Worm (Caenorhabditis elegans): Measurements from ENCODE around the gene nspe-7.

nspe-7 gene

DNA sequence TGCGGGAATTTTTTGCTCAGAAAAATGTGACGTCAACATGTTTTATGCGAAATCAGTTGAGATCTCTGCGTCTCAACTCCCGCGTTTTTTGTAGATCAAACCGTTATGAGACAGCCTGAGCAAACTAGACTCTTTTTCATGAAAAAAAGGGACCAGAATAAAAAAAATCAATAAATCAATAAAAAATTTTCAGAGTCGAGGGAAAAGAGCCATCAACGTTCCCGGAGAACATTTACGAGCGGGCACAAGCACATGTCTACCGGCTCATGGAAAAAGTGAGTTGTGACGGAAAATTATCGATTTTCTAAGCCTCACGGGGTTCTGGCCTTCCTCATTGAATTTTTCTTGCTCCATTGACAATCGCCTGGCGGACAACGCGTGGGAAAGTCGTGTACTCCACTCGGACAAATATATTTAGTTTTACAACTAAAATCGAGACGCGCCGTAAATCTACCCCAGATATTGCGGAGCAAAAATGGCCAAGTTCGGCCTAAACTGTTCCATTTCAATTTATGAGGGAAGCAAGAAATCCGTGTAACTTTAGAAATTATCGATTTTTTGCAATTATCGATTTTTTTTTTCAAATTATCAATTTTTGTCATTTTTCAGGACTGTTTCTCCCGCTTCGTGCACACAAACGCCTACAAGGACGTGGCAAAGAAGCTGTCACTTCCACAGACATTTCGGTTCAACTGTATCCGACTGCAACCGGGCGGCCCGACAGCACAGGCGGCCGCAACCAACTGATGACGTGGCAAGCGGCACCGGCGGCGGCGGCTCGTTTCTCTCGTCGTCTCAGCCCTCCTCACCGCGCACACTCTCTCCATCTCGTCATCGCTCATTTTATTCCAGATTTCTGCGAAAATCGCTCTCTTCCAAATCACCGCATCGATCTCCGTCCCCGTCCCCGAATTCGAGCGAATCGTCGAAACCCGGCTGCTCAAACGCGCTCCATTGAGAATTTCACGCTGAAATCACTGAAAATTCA lies 44.2 kb downstream of the nspe-7 start:
- no peak for TF ChIP-seq fkh-10 (GFP tag; optimal IDR thresholded peaks at IDR 0.05)
- no peak for TF ChIP-seq F13H6.1 (tag; optimal IDR thresholded peaks at IDR 0.05)
- no peak for TF ChIP-seq lin-11 (tag; optimal IDR thresholded peaks at IDR 0.05)
- no peak for TF ChIP-seq ceh-18 (tag; optimal IDR thresholded peaks at IDR 0.05)
- no peak for TF ChIP-seq dve-1 (tag; optimal IDR thresholded peaks at IDR 0.05)
- TF ChIP-seq odd-2 (tag; optimal IDR thresholded peaks at IDR 0.05): no peak
- TF ChIP-seq ceh-45 (GFP tag; IDR thresholded peaks at IDR 0.05): no peak
- TF ChIP-seq ceh-19 (GFP tag; optimal IDR thresholded peaks at IDR 0.05): no peak
- no peak for TF ChIP-seq ceh-30 (tag; optimal IDR thresholded peaks at IDR 0.05)
- no peak for TF ChIP-seq ttx-3 (tag; optimal IDR thresholded peaks at IDR 0.05)
- no peak for TF ChIP-seq gmeb-2 (tag; optimal IDR thresholded peaks at IDR 0.05)
- TF ChIP-seq pag-3 (tag; optimal IDR thresholded peaks at IDR 0.05; ENCODE audit: borderline replicate concordance): no peak
- TF ChIP-seq ceh-34 (tag; optimal IDR thresholded peaks at IDR 0.05): no peak
- TF ChIP-seq pha-2 (tag; optimal IDR thresholded peaks at IDR 0.05): no peak

DNA sequence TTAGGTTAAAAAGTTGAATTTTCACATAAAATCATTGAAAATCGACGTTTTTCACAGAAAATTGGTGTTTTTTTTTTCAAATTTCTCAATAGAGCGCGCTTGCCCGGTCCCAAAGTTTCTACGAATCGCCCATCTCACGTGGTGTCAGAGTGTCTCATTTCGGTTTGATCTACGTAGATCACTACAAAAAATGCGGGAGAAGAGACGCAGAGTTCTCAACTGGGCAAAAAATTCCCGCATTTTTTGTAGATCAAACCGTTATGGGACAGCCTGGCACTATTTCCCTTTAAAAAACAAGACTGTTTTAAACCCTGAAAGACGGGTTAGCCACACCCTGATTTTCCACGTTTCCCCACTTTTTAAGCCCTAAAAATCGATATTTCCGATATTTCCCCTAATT lies 44.9 kb downstream of the nspe-7 start:
- TF ChIP-seq che-1 (tag; optimal IDR thresholded peaks at IDR 0.05) (no peak), ahr-1 (tag; optimal IDR thresholded peaks at IDR 0.05) (no peak), nfya-1 (tag; optimal IDR thresholded peaks at IDR 0.05) (no peak), unc-55 (GFP tag; optimal IDR thresholded peaks at IDR 0.05) (no peak)

DNA sequence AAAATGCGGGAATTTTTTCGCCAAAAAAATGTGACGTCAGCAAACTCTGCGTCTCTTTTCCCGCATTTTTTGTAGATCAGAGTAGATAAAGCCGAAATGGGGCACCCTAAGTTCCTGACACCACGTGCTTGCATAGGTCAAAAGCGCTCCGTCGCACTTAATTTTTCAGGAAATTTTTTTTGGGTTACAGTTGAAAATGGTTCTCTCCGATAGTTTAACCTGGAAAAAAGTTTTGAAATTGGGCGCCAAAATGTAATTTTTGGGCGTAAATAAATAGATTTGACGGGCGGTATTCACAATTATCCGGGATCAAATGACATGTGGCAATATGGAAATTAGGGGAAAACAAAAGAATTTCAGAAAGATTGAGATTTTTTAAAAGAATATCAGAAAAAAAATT lies 45.5 kb downstream of the nspe-7 start:
- TF ChIP-seq zip-5 (tag; optimal IDR thresholded peaks at IDR 0.05) (no peak), ceh-19 (GFP tag; optimal IDR thresholded peaks at IDR 0.05) (no peak), lim-6 (tag; optimal IDR thresholded peaks at IDR 0.05) (no peak), ceh-6 (GFP tag; optimal IDR thresholded peaks at IDR 0.05) (no peak), F13H6.1 (tag; optimal IDR thresholded peaks at IDR 0.05) (no peak), K09A11.1 (tag; optimal IDR thresholded peaks at IDR 0.05; ENCODE audit: insufficient read depth) (no peak), tbx-2 (tag; optimal IDR thresholded peaks at IDR 0.05) (no peak), C08G9.2 (tag; optimal IDR thresholded peaks at IDR 0.05) (no peak)

DNA sequence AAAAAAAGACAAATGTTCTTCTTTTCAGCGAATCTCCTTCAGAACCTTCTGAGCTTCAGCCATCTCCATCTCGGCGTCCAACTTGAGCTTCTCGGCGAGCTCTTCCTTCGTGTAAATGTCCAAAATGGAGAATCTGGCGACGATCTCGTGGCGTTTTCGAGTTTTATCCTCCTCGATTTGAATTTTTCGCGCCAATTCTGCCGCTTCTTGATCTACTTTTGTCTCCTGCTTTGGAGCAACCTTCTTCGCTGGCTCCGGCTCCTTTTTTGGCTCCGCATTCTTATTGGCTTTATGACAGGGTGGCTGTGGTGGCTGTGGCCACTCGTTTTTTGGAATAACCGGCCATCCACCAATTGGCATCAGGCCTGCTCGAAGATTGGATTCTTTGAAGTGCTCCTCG lies 46.3 kb downstream of the nspe-7 start:
- TF ChIP-seq rnt-1 (tag; optimal IDR thresholded peaks at IDR 0.05) (no peak), hlh-13 (GFP tag; optimal IDR thresholded peaks at IDR 0.05) (no peak), ceh-31 (tag; optimal IDR thresholded peaks at IDR 0.05) (no peak), pag-3 (tag; optimal IDR thresholded peaks at IDR 0.05; ENCODE audit: borderline replicate concordance) (no peak), fkh-6 (tag; optimal IDR thresholded peaks at IDR 0.05) (no peak), F13H6.1 (tag; optimal IDR thresholded peaks at IDR 0.05) (no peak), ceh-9 (tag; optimal IDR thresholded peaks at IDR 0.05) (no peak), K02D7.2 (tag; optimal IDR thresholded peaks at IDR 0.05) (no peak), Y22D7AL.16 (tag; optimal IDR thresholded peaks at IDR 0.05) (no peak), sox-4 (tag; optimal IDR thresholded peaks at IDR 0.05) (no peak), lim-6 (tag; optimal IDR thresholded peaks at IDR 0.05) (no peak), ceh-18 (tag; optimal IDR thresholded peaks at IDR 0.05) (no peak), C38D4.7 (GFP tag; optimal IDR thresholded peaks at IDR 0.05) (no peak), elt-4 (tag; optimal IDR thresholded peaks at IDR 0.05) (no peak)

All from whole organism, late embryonic.